Worm (Caenorhabditis elegans) whole organism, L4 larva: ENCODE measurements around the gene C09G9.8.

Source experiments
- F37D6.2 ChIP-seq: sonication (generic microtip); optimal IDR thresholded peaks from 2 replicates; lab custom pipeline; 2016; ENCODE audit warnings: mild to moderate bottlenecking, missing genetic modification characterization, missing compliant biosample characterization
- F49E8.2 ChIP-seq: sonication (generic microtip); optimal IDR thresholded peaks from 2 replicates; lab custom pipeline; 2016; ENCODE audit warnings: missing compliant biosample characterization, mild to moderate bottlenecking, missing genetic modification characterization, borderline replicate concordance
- ZK337.2 ChIP-seq: fragments of 200-800 bp; sonication (Bioruptor generic); IDR thresholded peaks from 2 replicates; pipeline ENCODE4 v1.3.6; 2022; ENCODE audit warnings: missing genetic modification reagents, missing genetic modification characterization, missing compliant biosample characterization
- aly-2 ChIP-seq: sonication (generic microtip); optimal IDR thresholded peaks from 2 replicates; lab custom pipeline; 2018; ENCODE audit warnings: missing biosample characterization, missing genetic modification characterization
- ama-1 ChIP-seq: fragments of 150-350 bp; optimal IDR thresholded peaks from 2 replicates; lab custom pipeline; 2014; ENCODE audit warnings: inconsistent platforms, mixed read lengths
- arid-1 ChIP-seq: fragments of 200-800 bp; sonication (Bioruptor generic); conservative IDR thresholded peaks from 2 replicates; pipeline ENCODE4 v1.3.6; 2022; ENCODE audit warnings: missing genetic modification reagents, missing genetic modification characterization, missing compliant biosample characterization
- attf-4 ChIP-seq: sonication (generic microtip); optimal IDR thresholded peaks from 3 replicates; lab custom pipeline; 2017; ENCODE audit warnings: missing biosample characterization, missing genetic modification characterization
- ceh-32 ChIP-seq: sonication (generic microtip); optimal IDR thresholded peaks from 2 replicates; lab custom pipeline; 2016; ENCODE audit warnings: mild to moderate bottlenecking, missing genetic modification characterization, missing compliant biosample characterization; ENCODE audit not compliant: poor library complexity
- ceh-62 ChIP-seq: sonication (generic microtip); optimal IDR thresholded peaks from 2 replicates; lab custom pipeline; 2017; ENCODE audit warnings: missing biosample characterization, missing genetic modification characterization
- ceh-82 ChIP-seq: sonication (generic microtip); optimal IDR thresholded peaks from 2 replicates; lab custom pipeline; 2017; ENCODE audit warnings: missing biosample characterization, missing genetic modification characterization
- cey-2 ChIP-seq: sonication (generic microtip); optimal IDR thresholded peaks from 3 replicates; lab custom pipeline; 2017; ENCODE audit warnings: missing genetic modification characterization, mild to moderate bottlenecking, missing compliant biosample characterization, antibody characterized with exemption, borderline replicate concordance; ENCODE audit not compliant: insufficient read depth
- daf-19 ChIP-seq: fragments of 200-800 bp; sonication (Bioruptor generic); conservative IDR thresholded peaks from 2 replicates; pipeline ENCODE4 v1.3.6; 2022; ENCODE audit warnings: missing genetic modification characterization, missing compliant biosample characterization
- dmd-9 ChIP-seq: fragments of 200-800 bp; sonication (Bioruptor generic); IDR thresholded peaks from 2 replicates; pipeline ENCODE4 v1.3.6; 2022; ENCODE audit warnings: missing genetic modification reagents, missing genetic modification characterization, missing compliant biosample characterization
- duxl-1 ChIP-seq: sonication (generic microtip); optimal IDR thresholded peaks from 2 replicates; lab custom pipeline; 2016; ENCODE audit warnings: mild to moderate bottlenecking, missing genetic modification characterization, moderate library complexity, missing compliant biosample characterization; ENCODE audit not compliant: poor library complexity
- dve-1 ChIP-seq: sonication (generic microtip); optimal IDR thresholded peaks from 2 replicates; lab custom pipeline; 2017; ENCODE audit warnings: antibody characterized with exemption, mild to moderate bottlenecking, missing genetic modification characterization, missing compliant biosample characterization; ENCODE audit not compliant: insufficient read depth
- fkh-10 ChIP-seq: fragments of 150-350 bp; optimal IDR thresholded peaks from 2 replicates; lab custom pipeline; 2014; ENCODE audit warnings: missing biosample characterization, missing genetic modification reagents, missing genetic modification characterization
- hif-1 ChIP-seq, 2 experiments: sonication (generic microtip); optimal IDR thresholded peaks; 2 replicates each; lab custom pipeline; 2016 to 2017; ENCODE audit warnings: missing compliant biosample characterization in 2 of 2, missing genetic modification characterization in 2 of 2, missing genetic modification reagents in 2 of 2, missing genotype in 2 of 2, mild to moderate bottlenecking in 1 of 2
- hlh-11 ChIP-seq: fragments of 200-800 bp; sonication (Bioruptor generic); optimal IDR thresholded peaks from 2 replicates; lab custom pipeline; 2018; ENCODE audit warnings: mild to moderate bottlenecking, missing genetic modification characterization, missing compliant biosample characterization
- hlh-30 ChIP-seq: sonication (generic microtip); optimal IDR thresholded peaks from 2 replicates; lab custom pipeline; 2017; ENCODE audit warnings: antibody characterized with exemption, mild to moderate bottlenecking, missing genetic modification characterization, missing compliant biosample characterization; ENCODE audit not compliant: insufficient read depth
- lim-7 ChIP-seq: fragments of 200-800 bp; sonication (Bioruptor generic); IDR thresholded peaks from 2 replicates; pipeline ENCODE4 v1.3.6; 2022; ENCODE audit warnings: missing genetic modification characterization, missing compliant biosample characterization
- lin-38 ChIP-seq: fragments of 200-800 bp; sonication (Bioruptor generic); IDR thresholded peaks from 2 replicates; pipeline ENCODE4 v1.3.6; 2022; ENCODE audit warnings: missing genetic modification reagents, missing genetic modification characterization, missing compliant biosample characterization
- lin-39 ChIP-seq: fragments of 150-350 bp; optimal IDR thresholded peaks from 2 replicates; lab custom pipeline; 2014; ENCODE audit warnings: missing biosample characterization, missing genetic modification reagents, missing genetic modification characterization
- madf-5 ChIP-seq, 2 experiments: fragments of 200-800 bp; sonication (Bioruptor generic); IDR thresholded peaks; 2 replicates each; pipeline ENCODE4 v1.3.6; 2022; ENCODE audit warnings: missing compliant biosample characterization in 2 of 2, missing genetic modification characterization in 2 of 2
- madf-9 ChIP-seq: fragments of 200-800 bp; sonication (Bioruptor generic); conservative IDR thresholded peaks from 2 replicates; pipeline ENCODE4 v1.3.6; 2022; ENCODE audit warnings: missing genetic modification reagents, missing genetic modification characterization, missing compliant biosample characterization
- mdl-1 ChIP-seq, 2 experiments: fragments of 150-350 bp in 1 of 2; sonication (generic microtip) in 1 of 2; optimal IDR thresholded peaks; 2 replicates each; lab custom pipeline; 2014 to 2017; ENCODE audit warnings: missing biosample characterization in 2 of 2, missing genetic modification characterization in 2 of 2
- mes-2 ChIP-seq: sonication (generic microtip); optimal IDR thresholded peaks from 2 replicates; lab custom pipeline; 2016; ENCODE audit warnings: missing genotype, mild to moderate bottlenecking, missing genetic modification characterization, missing compliant biosample characterization; ENCODE audit not compliant: poor library complexity, severe bottlenecking
- nhr-10 ChIP-seq: fragments of 150-350 bp; optimal IDR thresholded peaks from 2 replicates; lab custom pipeline; 2014; ENCODE audit warnings: missing biosample characterization, missing genetic modification characterization
- nhr-111 ChIP-seq: fragments of 200-800 bp; sonication (Bioruptor generic); optimal IDR thresholded peaks from 2 replicates; lab custom pipeline; 2018; ENCODE audit warnings: mild to moderate bottlenecking, missing genetic modification characterization, missing compliant biosample characterization
- nhr-237 ChIP-seq: sonication (generic microtip); optimal IDR thresholded peaks from 2 replicates; lab custom pipeline; 2017; ENCODE audit warnings: missing biosample characterization, missing genetic modification characterization
- nhr-25 ChIP-seq: sonication (generic microtip); optimal IDR thresholded peaks from 2 replicates; lab custom pipeline; 2017; ENCODE audit warnings: missing genetic modification characterization, mild to moderate bottlenecking, missing compliant biosample characterization, antibody characterized with exemption, moderate library complexity, borderline replicate concordance; ENCODE audit not compliant: insufficient read depth
- nhr-28 ChIP-seq: fragments of 150-350 bp; optimal IDR thresholded peaks from 2 replicates; lab custom pipeline; 2014; ENCODE audit warnings: missing biosample characterization, missing genetic modification characterization
- nhr-6 ChIP-seq: fragments of 150-350 bp; optimal IDR thresholded peaks from 2 replicates; lab custom pipeline; 2014; ENCODE audit warnings: missing biosample characterization, missing genetic modification characterization
- pqm-1 ChIP-seq: sonication (generic microtip); optimal IDR thresholded peaks from 2 replicates; lab custom pipeline; 2017; ENCODE audit warnings: missing biosample characterization, missing genetic modification characterization
- saeg-2 ChIP-seq: fragments of 200-800 bp; sonication (Bioruptor generic); IDR thresholded peaks from 2 replicates; pipeline ENCODE4 v1.3.6; 2022; ENCODE audit warnings: missing genetic modification reagents, missing genetic modification characterization, missing compliant biosample characterization
- sdz-12 ChIP-seq: fragments of 200-800 bp; sonication (Bioruptor generic); optimal IDR thresholded peaks from 2 replicates; lab custom pipeline; 2018; ENCODE audit warnings: mild to moderate bottlenecking, missing genetic modification characterization, missing compliant biosample characterization
- snpc-1.2 ChIP-seq: fragments of 200-800 bp; sonication (Bioruptor generic); IDR thresholded peaks from 2 replicates; pipeline ENCODE4 v1.3.6; 2022; ENCODE audit warnings: missing genetic modification reagents, missing genetic modification characterization, missing compliant biosample characterization
- unc-130 ChIP-seq: sonication (generic microtip); optimal IDR thresholded peaks from 2 replicates; lab custom pipeline; 2016; ENCODE audit warnings: missing genetic modification reagents, missing genetic modification characterization, missing compliant biosample characterization
- unc-62 ChIP-seq, 3 experiments: fragments of 150-350 bp in 1 of 3; sonication (generic microtip); optimal IDR thresholded peaks in 2 of 3; peaks in 1 of 3; 1 replicate in 1 of 3; 2 replicates in 2 of 3; lab custom pipeline; 2014 to 2017; ENCODE audit warnings: missing biosample characterization in 3 of 3, missing genetic modification characterization in 3 of 3, missing genetic modification reagents in 3 of 3, missing genotype in 1 of 3
- vab-7 ChIP-seq: fragments of 200-800 bp; sonication (Bioruptor generic); IDR thresholded peaks from 2 replicates; pipeline ENCODE4 v1.3.6; 2022; ENCODE audit warnings: missing genetic modification reagents, missing genetic modification characterization, missing compliant biosample characterization
- zfp-3 ChIP-seq: fragments of 200-800 bp; sonication (Bioruptor generic); conservative IDR thresholded peaks from 2 replicates; pipeline ENCODE4 v1.3.6; 2022; ENCODE audit warnings: missing genetic modification reagents, missing genetic modification characterization, missing compliant biosample characterization
- zip-11 ChIP-seq: fragments of 200-800 bp; sonication (Bioruptor generic); IDR thresholded peaks from 2 replicates; pipeline ENCODE4 v1.3.6; 2022; ENCODE audit warnings: missing genetic modification characterization, missing compliant biosample characterization
- zip-2 ChIP-seq: fragments of 150-350 bp; optimal IDR thresholded peaks from 2 replicates; lab custom pipeline; 2014; ENCODE audit warnings: missing biosample characterization, missing genetic modification characterization
- ztf-11 ChIP-seq: fragments of 150-350 bp; optimal IDR thresholded peaks from 2 replicates; lab custom pipeline; 2014; ENCODE audit warnings: missing biosample characterization, missing genetic modification characterization

Gene C09G9.8

DNA sequence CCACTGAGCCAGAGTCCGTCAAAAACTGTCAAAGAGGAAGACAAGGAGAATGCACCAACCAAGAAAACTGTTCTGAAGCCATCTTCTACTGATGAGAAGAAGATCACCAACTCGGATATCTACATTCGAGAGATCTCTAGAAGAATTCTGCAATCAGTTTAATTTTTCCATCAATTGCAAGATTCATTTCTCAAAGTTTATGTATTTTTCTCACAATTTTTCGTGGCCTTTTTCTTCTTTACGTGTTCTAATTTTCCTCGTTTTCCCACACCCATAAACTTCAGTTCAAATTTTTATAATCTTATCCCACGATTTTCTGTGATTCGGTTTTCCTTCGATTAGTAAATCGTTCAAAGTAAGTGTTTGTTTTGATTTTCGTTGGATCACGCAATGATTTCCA lies 7.4 kb upstream of the C09G9.8 start, which contains the start of gene hdl-2:
Gene hdl-2, plus strand, starts transcription at position 301 of the 400 bp plus-strand sequence.
- TF ChIP-seq lin-39 (tag; lab: Kevin White, UChicago), result no peak
- peak in 1 of 2 experiments; percentile 23 for TF ChIP-seq unc-62 (GFP tag; optimal IDR thresholded peaks at IDR 0.05 in 1 of 2; lab: Kevin White, UChicago)
- TF ChIP-seq unc-62 (tag; optimal IDR thresholded peaks at IDR 0.05; lab: Kevin White, UChicago), result no peak
- TF ChIP-seq, all 104 proteins: peak for 1

DNA sequence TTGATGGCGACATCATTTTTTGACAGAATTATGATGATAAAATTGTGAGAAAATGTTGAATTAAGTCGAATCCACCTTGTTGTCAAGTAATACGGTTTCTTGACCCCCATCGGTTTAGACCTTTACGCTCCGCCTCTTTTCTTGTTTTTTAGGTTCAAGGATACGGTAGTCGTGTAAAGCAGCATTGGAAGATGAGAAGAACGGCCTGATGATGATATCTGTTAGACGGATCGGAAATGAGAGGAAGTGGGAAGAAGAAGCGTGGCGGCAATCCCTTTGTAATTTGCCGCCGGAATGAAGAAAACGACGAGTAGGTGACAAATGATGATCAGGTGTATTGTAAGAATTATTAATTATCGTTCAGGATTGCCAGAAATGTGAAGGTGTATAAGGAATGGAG lies 1.5 kb upstream of the C09G9.8 start, which contains the start of gene npax-4:
Gene npax-4, minus strand, starts transcription at position 101 of the 400 bp plus-strand sequence.
- TF ChIP-seq dve-1 (tag; lab: Kevin White, UChicago) (no peak), ZK337.2 (GFP tag; lab: Robert Waterston, UW) (no peak), ceh-32 (no peak), zip-11 (GFP tag; lab: Robert Waterston, UW) (no peak), arid-1 (GFP tag; lab: Robert Waterston, UW) (no peak), sdz-12 (no peak), madf-9 (GFP tag; lab: Robert Waterston, UW) (no peak), mdl-1 (tag; optimal IDR thresholded peaks at IDR 0.05; lab: Kevin White, UChicago) (no peak), nhr-111 (GFP tag; lab: Kevin White, UChicago) (no peak), cey-2 (tag; lab: Kevin White, UChicago) (no peak), hlh-11 (tag; lab: Kevin White, UChicago) (no peak), ama-1 (lab: Kevin White, UChicago) (no peak), lim-7 (GFP tag; lab: Robert Waterston, UW) (no peak), nhr-28 (tag; lab: Kevin White, UChicago) (no peak), unc-130 (GFP tag; lab: Kevin White, UChicago) (no peak)

DNA sequence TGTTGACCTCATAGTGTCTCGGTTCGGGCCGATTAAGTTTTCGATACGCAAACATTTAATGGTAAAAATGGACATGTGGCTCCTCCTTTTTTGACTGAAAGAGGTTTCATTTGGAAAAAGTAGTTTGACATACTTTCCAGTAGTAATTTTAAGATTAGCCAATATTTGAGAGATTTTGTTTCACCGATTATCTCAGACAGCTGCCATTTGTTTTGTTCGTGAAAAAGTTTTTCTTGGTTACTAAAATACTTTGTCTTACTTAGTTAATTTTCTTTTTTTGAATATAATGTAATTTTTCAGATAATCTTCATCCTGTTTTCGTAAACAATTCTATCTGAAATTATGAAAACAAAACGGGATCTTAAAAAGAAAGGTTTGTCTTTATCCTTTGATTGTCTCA lies 4.9 kb downstream of the C09G9.8 start, which contains the start of gene C09G9.5:
Gene C09G9.5, plus strand, starts transcription at position 301 of the 400 bp plus-strand sequence.
- TF ChIP-seq attf-4 (tag; lab: Kevin White, UChicago) (no peak), nhr-10 (tag; lab: Kevin White, UChicago) (no peak), mes-2 (tag; lab: Kevin White, UChicago) (no peak), zip-2 (tag; lab: Kevin White, UChicago) (no peak), nhr-6 (tag; lab: Kevin White, UChicago) (no peak), F37D6.2 (tag; lab: Kevin White, UChicago) (no peak), unc-62 (GFP tag; optimal IDR thresholded peaks at IDR 0.05 in 1 of 2; lab: Kevin White, UChicago) (no peak), unc-62 (tag; optimal IDR thresholded peaks at IDR 0.05; lab: Kevin White, UChicago) (no peak), daf-19 (no peak), hlh-30 (no peak), lin-38 (GFP tag; lab: Robert Waterston, UW) (no peak), zfp-3 (GFP tag; lab: Robert Waterston, UW) (no peak), ceh-62 (tag; lab: Kevin White, UChicago) (no peak), nhr-25 (no peak), lin-39 (tag; lab: Kevin White, UChicago) (no peak), ceh-82 (tag; lab: Kevin White, UChicago) (no peak), duxl-1 (tag; lab: Kevin White, UChicago) (no peak), fkh-10 (GFP tag; lab: Kevin White, UChicago) (no peak)

DNA sequence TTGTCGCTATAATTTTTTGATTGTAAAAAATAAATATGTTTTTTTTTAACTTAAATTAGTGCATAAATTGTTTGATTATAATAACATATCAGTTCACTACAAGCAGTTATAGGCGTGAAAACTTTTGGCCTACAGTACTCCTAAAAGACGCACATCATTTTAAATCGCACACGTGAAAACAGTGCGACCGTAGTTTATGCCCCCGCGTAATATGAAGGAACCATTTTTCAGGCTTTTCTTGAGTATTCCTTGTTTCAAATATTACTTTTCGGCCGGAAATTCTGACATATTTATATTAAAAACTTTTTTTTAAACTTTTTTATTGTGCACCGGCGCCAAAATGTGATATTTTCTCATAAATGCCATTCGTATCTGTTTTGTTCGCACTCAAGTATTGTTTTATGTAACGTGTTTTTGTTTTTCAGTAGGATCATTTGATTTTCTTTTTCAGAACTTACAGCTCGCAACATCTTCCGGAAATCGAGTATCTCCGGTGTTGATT lies 7.3 kb downstream of the C09G9.8 start, which contains the start of gene oma-1:
Gene oma-1, plus strand, starts transcription at position 452 of the 502 bp plus-strand sequence.
- TF ChIP-seq unc-130 (GFP tag; lab: Kevin White, UChicago), result peak; percentile 70
- TF ChIP-seq unc-62 (GFP tag; optimal IDR thresholded peaks at IDR 0.05 in 1 of 2; lab: Kevin White, UChicago), result peak in 1 of 2 experiments; percentile 42
- no peak for TF ChIP-seq unc-62 (tag; optimal IDR thresholded peaks at IDR 0.05; lab: Kevin White, UChicago)
- TF ChIP-seq ztf-11 (tag; lab: Kevin White, UChicago), result no peak
- no peak for TF ChIP-seq aly-2
- peak; percentile 52 for TF ChIP-seq F49E8.2 (tag; lab: Kevin White, UChicago)
- TF ChIP-seq dmd-9 (GFP tag; lab: Robert Waterston, UW), result no peak
- no peak; the same call in 1 of the 2 replicates for TF ChIP-seq snpc-1.2 (GFP tag; lab: Robert Waterston, UW)
- no peak for TF ChIP-seq saeg-2
- no peak for TF ChIP-seq hif-1 (tag; optimal IDR thresholded peaks at IDR 0.05; lab: Kevin White, UChicago)
- TF ChIP-seq madf-5 (GFP tag; IDR thresholded peaks at IDR 0.05; lab: Robert Waterston, UW), result no peak
- no peak for TF ChIP-seq ZK337.2 (GFP tag; lab: Robert Waterston, UW)
- no peak for TF ChIP-seq pqm-1 (tag; lab: Kevin White, UChicago)
- TF ChIP-seq nhr-237 (tag; lab: Kevin White, UChicago), result no peak
- TF ChIP-seq fkh-10 (GFP tag; lab: Kevin White, UChicago), result no peak
- TF ChIP-seq nhr-25, result no peak
- no peak for TF ChIP-seq nhr-10 (tag; lab: Kevin White, UChicago)
- no peak for TF ChIP-seq vab-7
